Fruit fly (Drosophila melanogaster) whole organism, wandering third instar larva: ENCODE results near the gene CaMKII.

Source experiments
- Abd-B ChIP-seq: fragments of >200 bp; optimal IDR thresholded peaks from 2 replicates; lab custom pipeline; 2017; ENCODE audit warnings: missing biosample characterization, missing genetic modification characterization
- Mio ChIP-seq: sonication (Bioruptor generic); optimal IDR thresholded peaks from 2 replicates; lab custom pipeline; 2016; ENCODE audit warnings: missing biosample characterization, missing genetic modification characterization
- N ChIP-seq: fragments of >200 bp; optimal IDR thresholded peaks from 2 replicates; lab custom pipeline; 2018; ENCODE audit warnings: missing biosample characterization, missing external identifiers, missing genetic modification characterization
- Vsx2 ChIP-seq: fragments of 200-300, 225-300 bp; sonication (Bioruptor generic); optimal IDR thresholded peaks from 2 replicates; lab custom pipeline; 2018; ENCODE audit warnings: missing biosample characterization, missing genetic modification characterization; ENCODE audit not compliant: partially characterized antibody
- br ChIP-seq: fragments of 200-800 bp; sonication (Bioruptor generic); optimal IDR thresholded peaks from 2 replicates; lab custom pipeline; 2016; ENCODE audit warnings: missing biosample characterization, missing genetic modification characterization
- foxo ChIP-seq, 2 experiments: fragments of 200-800 bp; sonication (Bioruptor generic); optimal IDR thresholded peaks; 2 replicates in 1 of 2; 3 replicates in 1 of 2; lab custom pipeline; 2016 to 2017; ENCODE audit warnings: missing biosample characterization in 2 of 2, missing genetic modification characterization in 2 of 2
- h ChIP-seq: fragments of 200-800 bp; sonication (Bioruptor generic); optimal IDR thresholded peaks from 3 replicates; lab custom pipeline; 2016; ENCODE audit warnings: missing biosample characterization, mild to moderate bottlenecking, missing genetic modification characterization
- lola ChIP-seq: fragments of >200 bp; optimal IDR thresholded peaks from 2 replicates; lab custom pipeline; 2017; ENCODE audit warnings: missing biosample characterization, missing genetic modification characterization
- psq ChIP-seq: fragments of 200-800 bp; sonication (Bioruptor generic); optimal IDR thresholded peaks from 3 replicates; lab custom pipeline; 2017; ENCODE audit warnings: missing biosample characterization, mild to moderate bottlenecking, missing genetic modification characterization, moderate library complexity
- rgr ChIP-seq: fragments of 200-800 bp; sonication (Bioruptor generic); optimal IDR thresholded peaks from 3 replicates; lab custom pipeline; 2016; ENCODE audit warnings: missing biosample characterization, mild to moderate bottlenecking, missing genetic modification characterization
- usp ChIP-seq: fragments of >200 bp; optimal IDR thresholded peaks from 2 replicates; lab custom pipeline; 2017; ENCODE audit warnings: missing biosample characterization, missing genetic modification characterization

DNA sequence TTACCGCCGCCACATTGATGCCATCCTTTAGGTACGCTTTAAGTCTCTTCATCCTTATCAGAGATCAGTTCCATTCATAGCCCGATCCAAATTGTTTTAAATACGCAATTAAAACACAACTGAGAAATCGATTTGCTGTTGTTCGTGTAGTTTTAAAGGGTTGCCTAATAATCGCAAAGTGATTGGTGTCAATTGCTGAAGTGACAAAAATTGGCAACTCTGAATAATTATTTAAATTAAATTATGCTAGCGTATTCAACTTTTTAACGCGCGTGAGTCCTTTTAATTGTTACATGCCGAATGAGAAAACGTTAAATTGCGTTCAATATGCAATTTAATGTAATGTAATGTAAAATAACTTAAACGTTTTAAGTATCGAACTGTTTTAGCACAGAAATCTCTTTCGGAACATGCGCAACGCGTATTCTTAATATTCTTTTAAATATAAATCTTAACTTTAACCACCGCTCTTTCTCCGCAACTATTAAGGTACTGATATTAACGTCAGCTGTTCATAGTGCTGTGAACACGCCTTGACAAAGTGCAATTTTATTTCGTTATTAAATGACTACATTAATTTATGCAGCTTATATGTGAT is 24.2 kb downstream of the CaMKII start, which contains the start of gene Mpv17:
- TF ChIP-seq lola (GFP tag; lab: Kevin White, UChicago) (no peak), Abd-B (GFP tag; lab: Kevin White, UChicago) (no peak), Vsx2 (no peak), br (no peak), Mio (GFP tag; lab: Kevin White, UChicago) (no peak), usp (GFP tag; lab: Kevin White, UChicago) (no peak), rgr (GFP tag; lab: Kevin White, UChicago) (peak; percentile 45), psq (GFP tag; lab: Kevin White, UChicago) (no peak), h (peak; percentile 34), N (GFP tag; lab: Kevin White, UChicago) (no peak), foxo (GFP tag; optimal IDR thresholded peaks at IDR 0.05; lab: Kevin White, UChicago) (peak in 1 of 2 experiments; percentile 36)
